Worm (Caenorhabditis elegans) whole organism, late embryonic: ENCODE measurements around the gene T10B10.9.
A peak's percentile ranks its signal among the peaks of the same experiment; 100 is the strongest.

Experiments used
- C08G9.2 ChIP-seq: sonication (generic microtip); optimal IDR thresholded peaks from 2 replicates; lab custom pipeline; 2016; ENCODE audit warnings: mild to moderate bottlenecking, missing genetic modification characterization, moderate library complexity, missing compliant biosample characterization
- K02D7.2 ChIP-seq: sonication (generic microtip); optimal IDR thresholded peaks from 2 replicates; lab custom pipeline; 2017; ENCODE audit warnings: mild to moderate bottlenecking, missing genetic modification characterization, missing compliant biosample characterization
- T23F11.4 ChIP-seq: fragments of 200-800 bp; sonication (Bioruptor generic); optimal IDR thresholded peaks from 2 replicates; lab custom pipeline; 2018; ENCODE audit warnings: mild to moderate bottlenecking, missing genetic modification characterization, missing compliant biosample characterization
- Y22D7AL.16 ChIP-seq: sonication (generic microtip); optimal IDR thresholded peaks from 2 replicates; lab custom pipeline; 2016; ENCODE audit warnings: missing genetic modification characterization, missing compliant biosample characterization
- ahr-1 ChIP-seq: sonication (generic microtip); optimal IDR thresholded peaks from 2 replicates; lab custom pipeline; 2016; ENCODE audit warnings: missing genetic modification characterization, missing compliant biosample characterization
- ama-1 ChIP-seq: fragments of 150-350 bp; optimal IDR thresholded peaks from 2 replicates; lab custom pipeline; 2014
- ceh-14 ChIP-seq: sonication (generic microtip); optimal IDR thresholded peaks from 2 replicates; lab custom pipeline; 2016; ENCODE audit warnings: missing genotype, missing genetic modification characterization, missing compliant biosample characterization
- ceh-19 ChIP-seq: fragments of 200-800 bp; sonication (Bioruptor generic); optimal IDR thresholded peaks from 2 replicates; lab custom pipeline; 2018; ENCODE audit warnings: mild to moderate bottlenecking, missing genetic modification characterization, missing compliant biosample characterization
- ceh-2 ChIP-seq: sonication (generic microtip); optimal IDR thresholded peaks from 2 replicates; lab custom pipeline; 2016; ENCODE audit warnings: missing genotype, missing genetic modification characterization, missing compliant biosample characterization
- ceh-22 ChIP-seq: sonication (generic microtip); optimal IDR thresholded peaks from 2 replicates; lab custom pipeline; 2017; ENCODE audit warnings: missing biosample characterization, missing genetic modification characterization
- ceh-24 ChIP-seq: sonication (generic microtip); optimal IDR thresholded peaks from 2 replicates; lab custom pipeline; 2016; ENCODE audit warnings: mild to moderate bottlenecking, missing genetic modification characterization, missing compliant biosample characterization
- ceh-31 ChIP-seq: sonication (generic microtip); optimal IDR thresholded peaks from 2 replicates; lab custom pipeline; 2016; ENCODE audit warnings: missing genetic modification characterization, missing compliant biosample characterization
- ceh-34 ChIP-seq: sonication (generic microtip); optimal IDR thresholded peaks from 2 replicates; lab custom pipeline; 2016; ENCODE audit warnings: mild to moderate bottlenecking, missing genetic modification characterization, missing compliant biosample characterization
- ceh-45 ChIP-seq: fragments of 200-800 bp; sonication (Bioruptor generic); IDR thresholded peaks from 2 replicates; pipeline ENCODE4 v1.3.6; 2022; ENCODE audit warnings: missing genetic modification reagents, missing genetic modification characterization, missing compliant biosample characterization
- ceh-6 ChIP-seq: fragments of 200-800 bp; sonication (Bioruptor generic); optimal IDR thresholded peaks from 2 replicates; lab custom pipeline; 2018; ENCODE audit warnings: mild to moderate bottlenecking, missing genetic modification characterization, missing compliant biosample characterization
- che-1 ChIP-seq: sonication (generic microtip); optimal IDR thresholded peaks from 2 replicates; lab custom pipeline; 2016; ENCODE audit warnings: mild to moderate bottlenecking, missing genetic modification characterization, missing compliant biosample characterization
- dmd-4 ChIP-seq: sonication (generic microtip); optimal IDR thresholded peaks from 2 replicates; lab custom pipeline; 2016; ENCODE audit warnings: borderline replicate concordance, missing genetic modification characterization, missing compliant biosample characterization
- dve-1 ChIP-seq: sonication (generic microtip); optimal IDR thresholded peaks from 2 replicates; lab custom pipeline; 2017; ENCODE audit warnings: antibody characterized with exemption, mild to moderate bottlenecking, missing genetic modification characterization, missing compliant biosample characterization
- elt-4 ChIP-seq: sonication (generic microtip); optimal IDR thresholded peaks from 2 replicates; lab custom pipeline; 2016; ENCODE audit warnings: missing genetic modification characterization, missing compliant biosample characterization
- ets-4 ChIP-seq: sonication (generic microtip); optimal IDR thresholded peaks from 2 replicates; lab custom pipeline; 2016; ENCODE audit warnings: missing genetic modification characterization, missing compliant biosample characterization
- fax-1 ChIP-seq: sonication (generic microtip); optimal IDR thresholded peaks from 2 replicates; lab custom pipeline; 2016; ENCODE audit warnings: missing genotype, missing genetic modification characterization, missing compliant biosample characterization
- fkh-10 ChIP-seq: fragments of 150-350 bp; optimal IDR thresholded peaks from 2 replicates; lab custom pipeline; 2014; ENCODE audit warnings: missing biosample characterization, missing genetic modification reagents, missing genetic modification characterization
- gmeb-2 ChIP-seq: sonication (generic microtip); optimal IDR thresholded peaks from 2 replicates; lab custom pipeline; 2016; ENCODE audit warnings: missing genetic modification characterization, inconsistent platforms, missing compliant biosample characterization
- hlh-15 ChIP-seq: sonication (generic microtip); optimal IDR thresholded peaks from 2 replicates; lab custom pipeline; 2016; ENCODE audit warnings: missing genetic modification characterization, missing compliant biosample characterization
- hlh-30 ChIP-seq: sonication (generic microtip); optimal IDR thresholded peaks from 2 replicates; lab custom pipeline; 2017; ENCODE audit warnings: antibody characterized with exemption, missing genetic modification characterization, missing compliant biosample characterization; ENCODE audit not compliant: insufficient read depth
- hlh-8 ChIP-seq: sonication (generic microtip); optimal IDR thresholded peaks from 2 replicates; lab custom pipeline; 2016; ENCODE audit warnings: missing genotype, missing genetic modification characterization, missing compliant biosample characterization
- lim-6 ChIP-seq: sonication (generic microtip); optimal IDR thresholded peaks from 2 replicates; lab custom pipeline; 2016; ENCODE audit warnings: missing genetic modification characterization, missing compliant biosample characterization
- lin-11 ChIP-seq: fragments of 200-800 bp; sonication (Bioruptor generic); optimal IDR thresholded peaks from 2 replicates; lab custom pipeline; 2018; ENCODE audit warnings: mild to moderate bottlenecking, missing genetic modification characterization, missing compliant biosample characterization
- mec-3 ChIP-seq: sonication (generic microtip); optimal IDR thresholded peaks from 2 replicates; lab custom pipeline; 2016; ENCODE audit warnings: borderline replicate concordance, missing genetic modification characterization, missing compliant biosample characterization
- nhr-11 ChIP-seq: fragments of 150-350 bp; optimal IDR thresholded peaks from 2 replicates; lab custom pipeline; 2014; ENCODE audit warnings: missing biosample characterization, missing genetic modification characterization
- nhr-232 ChIP-seq: sonication (generic microtip); optimal IDR thresholded peaks from 2 replicates; lab custom pipeline; 2016; ENCODE audit warnings: missing genetic modification characterization, missing compliant biosample characterization
- npax-4 ChIP-seq: sonication (generic microtip); optimal IDR thresholded peaks from 2 replicates; lab custom pipeline; 2016; ENCODE audit warnings: missing genetic modification characterization, missing compliant biosample characterization
- odd-2 ChIP-seq: sonication (generic microtip); optimal IDR thresholded peaks from 2 replicates; lab custom pipeline; 2017; ENCODE audit warnings: antibody characterized with exemption, mild to moderate bottlenecking, missing genetic modification characterization, missing compliant biosample characterization
- pat-9 ChIP-seq: fragments of 200-800 bp; sonication (Bioruptor generic); optimal IDR thresholded peaks from 2 replicates; lab custom pipeline; 2018; ENCODE audit warnings: mild to moderate bottlenecking, missing genetic modification characterization, moderate library complexity, missing compliant biosample characterization
- pax-1 ChIP-seq: fragments of 150-350 bp; optimal IDR thresholded peaks from 2 replicates; lab custom pipeline; 2014; ENCODE audit warnings: missing biosample characterization, missing genetic modification characterization
- pha-2 ChIP-seq: sonication (generic microtip); optimal IDR thresholded peaks from 2 replicates; lab custom pipeline; 2017; ENCODE audit warnings: mild to moderate bottlenecking, missing genetic modification characterization, missing compliant biosample characterization
- pha-4 ChIP-seq: fragments of 150-350 bp; optimal IDR thresholded peaks from 2 replicates; lab custom pipeline; 2018; ENCODE audit warnings: missing biosample characterization, missing genetic modification reagents, missing genetic modification characterization
- pros-1 ChIP-seq: fragments of 150-350 bp; optimal IDR thresholded peaks from 2 replicates; lab custom pipeline; 2014; ENCODE audit warnings: missing biosample characterization, missing genetic modification reagents, missing genetic modification characterization
- ref-2 ChIP-seq: sonication (generic microtip); optimal IDR thresholded peaks from 2 replicates; lab custom pipeline; 2016; ENCODE audit warnings: missing genetic modification characterization, missing compliant biosample characterization
- rnt-1 ChIP-seq: sonication (generic microtip); optimal IDR thresholded peaks from 2 replicates; lab custom pipeline; 2016; ENCODE audit warnings: missing genetic modification characterization, missing compliant biosample characterization
- sdc-2 ChIP-seq: sonication (generic microtip); optimal IDR thresholded peaks from 2 replicates; lab custom pipeline; 2016; ENCODE audit warnings: missing genotype, missing genetic modification characterization, missing compliant biosample characterization
- syd-9 ChIP-seq: sonication (generic microtip); optimal IDR thresholded peaks from 2 replicates; lab custom pipeline; 2016; ENCODE audit warnings: mild to moderate bottlenecking, missing genetic modification characterization, moderate library complexity, missing compliant biosample characterization
- tbx-7 ChIP-seq: sonication (generic microtip); optimal IDR thresholded peaks from 2 replicates; lab custom pipeline; 2016; ENCODE audit warnings: missing genotype, missing genetic modification characterization, missing compliant biosample characterization
- unc-42 ChIP-seq: sonication (generic microtip); optimal IDR thresholded peaks from 2 replicates; lab custom pipeline; 2016; ENCODE audit warnings: missing genotype, missing genetic modification characterization, missing compliant biosample characterization
- unc-55 ChIP-seq: sonication (generic microtip); optimal IDR thresholded peaks from 2 replicates; lab custom pipeline; 2017; ENCODE audit warnings: missing biosample characterization, missing genetic modification reagents, missing genetic modification characterization
- unc-86 ChIP-seq: sonication (generic microtip); optimal IDR thresholded peaks from 2 replicates; lab custom pipeline; 2016; ENCODE audit warnings: missing genetic modification characterization, missing compliant biosample characterization
- zip-5 ChIP-seq: sonication (generic microtip); optimal IDR thresholded peaks from 2 replicates; lab custom pipeline; 2016; ENCODE audit warnings: missing genetic modification characterization, missing compliant biosample characterization
- ztf-16 ChIP-seq: sonication (generic microtip); optimal IDR thresholded peaks from 2 replicates; lab custom pipeline; 2017; ENCODE audit warnings: missing genetic modification characterization, missing compliant biosample characterization

The T10B10.9 gene

ce11 chrX:15168424-15168823, 4.2 kb downstream of the T10B10.9 start, which contains the start of gene ocr-3:
TSS of gene ocr-3 (plus strand) at chrX:15168724.
- TF ChIP-seq che-1 (tag; lab: Kevin White, UChicago) (no peak), npax-4 (tag; lab: Kevin White, UChicago) (no peak), elt-4 (tag; lab: Kevin White, UChicago) (no peak), ahr-1 (tag; lab: Kevin White, UChicago) (no peak), ceh-14 (tag; lab: Kevin White, UChicago) (no peak)

DNA sequence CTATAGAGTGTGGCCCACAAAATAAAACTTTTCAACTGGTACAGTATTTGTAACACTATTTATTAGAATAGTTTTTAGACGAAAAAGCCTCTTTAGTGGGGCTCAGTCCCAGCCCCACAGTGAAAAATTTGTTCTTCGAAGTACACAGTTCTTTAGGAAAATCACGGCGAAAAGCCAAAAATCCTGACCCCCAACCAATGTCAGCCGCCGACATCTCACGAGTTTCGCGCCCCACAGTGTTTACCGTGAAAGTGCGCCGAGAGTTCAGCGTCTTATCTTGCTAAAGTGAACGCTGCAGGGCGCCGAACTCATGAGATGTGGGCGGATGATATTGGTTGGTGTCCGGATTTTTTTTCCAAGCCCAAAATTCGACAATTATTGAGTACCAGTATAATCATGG, 6.8 kb downstream of the T10B10.9 start:
- TF ChIP-seq sdc-2 (no peak), ama-1 (no peak), hlh-30 (tag; lab: Kevin White, UChicago) (no peak), fkh-10 (no peak), ceh-45 (GFP tag; lab: Robert Waterston, UW) (no peak), ceh-24 (tag; lab: Kevin White, UChicago) (no peak), C08G9.2 (tag; lab: Kevin White, UChicago) (no peak), ceh-14 (tag; lab: Kevin White, UChicago) (no peak), odd-2 (tag; lab: Kevin White, UChicago) (no peak), ets-4 (no peak), zip-5 (tag; lab: Kevin White, UChicago) (no peak), T23F11.4 (no peak), rnt-1 (tag; lab: Kevin White, UChicago) (no peak), ceh-6 (GFP tag; lab: Kevin White, UChicago) (no peak), tbx-7 (tag; lab: Kevin White, UChicago) (no peak), fax-1 (tag; lab: Kevin White, UChicago) (no peak)

ce11 chrX:15173303-15173904, 9.2 kb downstream of the T10B10.9 start, which contains the start of gene ucr-2.2:
TSS of gene ucr-2.2 (plus strand) at chrX:15173904.
- no peak for TF ChIP-seq ceh-34 (tag; lab: Kevin White, UChicago)
- TF ChIP-seq pha-2 (tag; lab: Kevin White, UChicago), result peak; percentile 9
- no peak for TF ChIP-seq dmd-4 (tag; lab: Kevin White, UChicago)
- TF ChIP-seq ceh-6 (GFP tag; lab: Kevin White, UChicago), result peak; percentile 11
- no peak for TF ChIP-seq nhr-11 (tag; lab: Kevin White, UChicago)
- peak; percentile 21 for TF ChIP-seq ztf-16
- no peak for TF ChIP-seq lin-11 (tag; lab: Kevin White, UChicago)
- no peak for TF ChIP-seq hlh-8 (tag; lab: Kevin White, UChicago)
- no peak for TF ChIP-seq pax-1
- no peak for TF ChIP-seq unc-55 (GFP tag; lab: Kevin White, UChicago)
- TF ChIP-seq ama-1, result no peak
- TF ChIP-seq nhr-232 (tag; lab: Kevin White, UChicago), result no peak
- no peak for TF ChIP-seq K02D7.2 (tag; lab: Kevin White, UChicago)
- no peak for TF ChIP-seq dve-1 (tag; lab: Kevin White, UChicago)
- no peak for TF ChIP-seq pros-1 (tag; lab: Kevin White, UChicago)
- TF ChIP-seq ceh-14 (tag; lab: Kevin White, UChicago), result peak; percentile 27
- no peak for TF ChIP-seq ceh-22 (tag; lab: Kevin White, UChicago)
- no peak for TF ChIP-seq ceh-31 (tag; lab: Kevin White, UChicago)
- TF ChIP-seq pha-4, result no peak
- no peak for TF ChIP-seq hlh-15 (tag; lab: Kevin White, UChicago)
- TF ChIP-seq gmeb-2 (tag; lab: Kevin White, UChicago), result peak; percentile 23
- peak; percentile 39 for TF ChIP-seq pat-9
- no peak for TF ChIP-seq ahr-1 (tag; lab: Kevin White, UChicago)
- TF ChIP-seq lim-6 (tag; lab: Kevin White, UChicago), result no peak
- no peak for TF ChIP-seq zip-5 (tag; lab: Kevin White, UChicago)
- no peak for TF ChIP-seq T23F11.4
- TF ChIP-seq unc-86 (tag; lab: Kevin White, UChicago), result peak; percentile 33
- no peak for TF ChIP-seq mec-3 (tag; lab: Kevin White, UChicago)
- peak; percentile 13 for TF ChIP-seq ceh-2 (tag; lab: Kevin White, UChicago)
- TF ChIP-seq unc-42, result peak; percentile 33
- TF ChIP-seq Y22D7AL.16, result no peak
- TF ChIP-seq C08G9.2 (tag; lab: Kevin White, UChicago), result no peak
- TF ChIP-seq ceh-45 (GFP tag; lab: Robert Waterston, UW), result no peak
- TF ChIP-seq syd-9, result no peak
- TF ChIP-seq ref-2 (tag; lab: Kevin White, UChicago), result peak; percentile 25
- no peak for TF ChIP-seq fax-1 (tag; lab: Kevin White, UChicago)
- no peak for TF ChIP-seq ceh-24 (tag; lab: Kevin White, UChicago)
- TF ChIP-seq fkh-10, result no peak
- TF ChIP-seq tbx-7 (tag; lab: Kevin White, UChicago), result no peak
- no peak for TF ChIP-seq ceh-19 (GFP tag; lab: Kevin White, UChicago)
